Worm (Caenorhabditis elegans) whole organism, L3 larva: Measurements from ENCODE around the gene sec-61.G.
A peak's percentile ranks its signal among the peaks of the same experiment; 100 is the strongest.

Experiments
- R02D3.7 ChIP-seq: fragments of 150-350 bp; optimal IDR thresholded peaks from 2 replicates; lab custom pipeline; 2014; ENCODE audit warnings: missing biosample characterization, missing genetic modification characterization
- ZK546.5 ChIP-seq: sonication (generic microtip); optimal IDR thresholded peaks from 2 replicates; lab custom pipeline; 2017; ENCODE audit warnings: missing biosample characterization, missing genetic modification characterization
- aly-2 ChIP-seq: fragments of 150-350 bp; optimal IDR thresholded peaks from 2 replicates; lab custom pipeline; 2014; ENCODE audit warnings: missing biosample characterization, missing genetic modification characterization
- ama-1 ChIP-seq: fragments of 150-350 bp; optimal IDR thresholded peaks from 2 replicates; lab custom pipeline; 2018
- ceh-16 ChIP-seq: sonication (generic microtip); optimal IDR thresholded peaks from 2 replicates; lab custom pipeline; 2017; ENCODE audit warnings: missing biosample characterization, missing genetic modification characterization
- ceh-28 ChIP-seq: fragments of 150-350 bp; optimal IDR thresholded peaks from 2 replicates; lab custom pipeline; 2014; ENCODE audit warnings: missing biosample characterization, missing genetic modification reagents, missing genetic modification characterization
- ceh-82 ChIP-seq: fragments of 150-350 bp; optimal IDR thresholded peaks from 2 replicates; lab custom pipeline; 2014; ENCODE audit warnings: missing biosample characterization, missing genetic modification characterization
- ceh-9 ChIP-seq: sonication (generic microtip); optimal IDR thresholded peaks from 2 replicates; lab custom pipeline; 2018; ENCODE audit warnings: missing biosample characterization, missing genetic modification characterization
- daf-12 ChIP-seq: fragments of 150-350 bp; optimal IDR thresholded peaks from 2 replicates; lab custom pipeline; 2014; ENCODE audit warnings: missing biosample characterization, missing genetic modification reagents, missing genetic modification characterization
- egl-27 ChIP-seq: sonication (generic microtip); optimal IDR thresholded peaks from 4 replicates; lab custom pipeline; 2017; ENCODE audit warnings: missing biosample characterization, missing genetic modification reagents, missing genetic modification characterization
- egl-5 ChIP-seq: fragments of 150-350 bp; optimal IDR thresholded peaks from 2 replicates; lab custom pipeline; 2017; ENCODE audit warnings: missing biosample characterization, missing genetic modification reagents, missing genetic modification characterization, inconsistent platforms
- elt-1 ChIP-seq: fragments of 150-350 bp; optimal IDR thresholded peaks from 2 replicates; lab custom pipeline; 2014; ENCODE audit warnings: missing biosample characterization, missing genetic modification characterization
- elt-2 ChIP-seq: sonication (generic microtip); optimal IDR thresholded peaks from 2 replicates; lab custom pipeline; 2016; ENCODE audit warnings: missing genetic modification reagents, mild to moderate bottlenecking, missing genetic modification characterization, missing compliant biosample characterization
- elt-3 ChIP-seq, 3 experiments: fragments of 150-350 bp in 1 of 3; sonication (generic microtip) in 2 of 3; optimal IDR thresholded peaks; 2 replicates in 2 of 3; 4 replicates in 1 of 3; lab custom pipeline; 2014 to 2017; ENCODE audit warnings: missing biosample characterization in 3 of 3, missing genetic modification characterization in 3 of 3
- eor-1 ChIP-seq, 2 experiments: fragments of 150-350 bp; optimal IDR thresholded peaks; 2 replicates each; lab custom pipeline; 2014 to 2018; ENCODE audit warnings: missing biosample characterization in 2 of 2, missing genetic modification characterization in 2 of 2
- fkh-10 ChIP-seq: sonication (generic microtip); optimal IDR thresholded peaks from 2 replicates; lab custom pipeline; 2017; ENCODE audit warnings: missing biosample characterization, missing genetic modification reagents, missing genetic modification characterization
- fkh-2 ChIP-seq: fragments of 150-350 bp; optimal IDR thresholded peaks from 2 replicates; lab custom pipeline; 2014; ENCODE audit warnings: missing biosample characterization, missing genetic modification reagents, missing genetic modification characterization
- fos-1 ChIP-seq: fragments of 150-350 bp; optimal IDR thresholded peaks from 2 replicates; lab custom pipeline; 2014; ENCODE audit warnings: missing biosample characterization, missing genetic modification characterization
- hmg-11 ChIP-seq: sonication (generic microtip); optimal IDR thresholded peaks from 2 replicates; lab custom pipeline; 2016; ENCODE audit warnings: missing genetic modification characterization, missing compliant biosample characterization
- jun-1 ChIP-seq: fragments of 150-350 bp; optimal IDR thresholded peaks from 2 replicates; lab custom pipeline; 2014; ENCODE audit warnings: missing biosample characterization, missing genetic modification reagents, missing genetic modification characterization
- lin-15B ChIP-seq: fragments of 150-350 bp; optimal IDR thresholded peaks from 2 replicates; lab custom pipeline; 2014; ENCODE audit warnings: missing biosample characterization, missing genetic modification characterization
- lin-39 ChIP-seq: fragments of 150-350 bp; optimal IDR thresholded peaks from 2 replicates; lab custom pipeline; 2018; ENCODE audit warnings: missing biosample characterization, missing genetic modification reagents, missing genetic modification characterization
- lsy-12 ChIP-seq: sonication (generic microtip); optimal IDR thresholded peaks from 2 replicates; lab custom pipeline; 2016; ENCODE audit warnings: mild to moderate bottlenecking, missing genetic modification characterization, missing compliant biosample characterization
- mdl-1 ChIP-seq: fragments of 150-350 bp; optimal IDR thresholded peaks from 2 replicates; lab custom pipeline; 2014; ENCODE audit warnings: missing biosample characterization, missing genetic modification characterization
- mml-1 ChIP-seq: fragments of 150-350 bp; sonication (generic microtip); optimal IDR thresholded peaks from 3 replicates; lab custom pipeline; 2014; ENCODE audit warnings: missing biosample characterization, missing genetic modification characterization
- nfya-1 ChIP-seq: sonication (generic microtip); optimal IDR thresholded peaks from 2 replicates; lab custom pipeline; 2017; ENCODE audit warnings: missing genetic modification characterization, mild to moderate bottlenecking, missing compliant biosample characterization, antibody characterized with exemption, moderate library complexity; ENCODE audit not compliant: insufficient read depth
- nhr-11 ChIP-seq: fragments of 150-350 bp; optimal IDR thresholded peaks from 2 replicates; lab custom pipeline; 2014; ENCODE audit warnings: missing biosample characterization, missing genetic modification characterization
- nhr-12 ChIP-seq: fragments of 150-350 bp; optimal IDR thresholded peaks from 2 replicates; lab custom pipeline; 2014; ENCODE audit warnings: missing biosample characterization, missing genetic modification characterization
- nhr-23 ChIP-seq: fragments of 150-350 bp; optimal IDR thresholded peaks from 2 replicates; lab custom pipeline; 2014; ENCODE audit warnings: missing biosample characterization, missing genetic modification reagents, missing genetic modification characterization
- nhr-237 ChIP-seq: fragments of 150-350 bp; optimal IDR thresholded peaks from 2 replicates; lab custom pipeline; 2014; ENCODE audit warnings: missing biosample characterization, missing genetic modification characterization
- nhr-25 ChIP-seq: sonication (generic microtip); optimal IDR thresholded peaks from 2 replicates; lab custom pipeline; 2017; ENCODE audit warnings: missing biosample characterization, missing genetic modification characterization
- nhr-28 ChIP-seq: fragments of 150-350 bp; optimal IDR thresholded peaks from 2 replicates; lab custom pipeline; 2014; ENCODE audit warnings: missing biosample characterization, missing genetic modification characterization
- nhr-43 ChIP-seq: sonication (generic microtip); optimal IDR thresholded peaks from 2 replicates; lab custom pipeline; 2016; ENCODE audit warnings: mild to moderate bottlenecking, missing genetic modification characterization, missing compliant biosample characterization; ENCODE audit not compliant: poor library complexity, severe bottlenecking
- nhr-67 ChIP-seq: fragments of 150-350 bp; optimal IDR thresholded peaks from 2 replicates; lab custom pipeline; 2014; ENCODE audit warnings: missing biosample characterization, missing genetic modification characterization
- nhr-76 ChIP-seq: fragments of 150-350 bp; sonication (generic microtip); optimal IDR thresholded peaks from 5 replicates; lab custom pipeline; 2014; ENCODE audit warnings: missing biosample characterization, missing genetic modification characterization
- nhr-77 ChIP-seq: fragments of 150-350 bp; optimal IDR thresholded peaks from 2 replicates; lab custom pipeline; 2014; ENCODE audit warnings: missing biosample characterization, missing genetic modification characterization
- pha-4 ChIP-seq: fragments of 150-350 bp; optimal IDR thresholded peaks from 2 replicates; lab custom pipeline; 2014; ENCODE audit warnings: missing biosample characterization, missing genetic modification reagents, missing genetic modification characterization
- pqm-1 ChIP-seq: fragments of 150-350 bp; optimal IDR thresholded peaks from 2 replicates; lab custom pipeline; 2017; ENCODE audit warnings: missing biosample characterization, missing genetic modification characterization, inconsistent platforms
- sea-2 ChIP-seq: fragments of 150-350 bp; sonication (generic microtip); optimal IDR thresholded peaks from 4 replicates; lab custom pipeline; 2014; ENCODE audit warnings: missing biosample characterization, missing genetic modification reagents, missing genetic modification characterization
- skn-1 ChIP-seq: fragments of 150-350 bp; optimal IDR thresholded peaks from 2 replicates; lab custom pipeline; 2014; ENCODE audit warnings: missing biosample characterization, missing genetic modification characterization
- snpc-4 ChIP-seq: fragments of 150-350 bp; optimal IDR thresholded peaks from 2 replicates; lab custom pipeline; 2014; ENCODE audit warnings: missing biosample characterization, missing genetic modification characterization
- tbx-2 ChIP-seq: sonication (generic microtip); optimal IDR thresholded peaks from 2 replicates; lab custom pipeline; 2016; ENCODE audit warnings: mild to moderate bottlenecking, missing genetic modification characterization, missing compliant biosample characterization
- unc-39 ChIP-seq: sonication (generic microtip); optimal IDR thresholded peaks from 4 replicates; lab custom pipeline; 2017; ENCODE audit warnings: missing biosample characterization, missing genetic modification characterization
- unc-62 ChIP-seq: fragments of 150-350 bp; sonication (generic microtip); optimal IDR thresholded peaks from 4 replicates; lab custom pipeline; 2014; ENCODE audit warnings: missing biosample characterization, missing genetic modification reagents, missing genetic modification characterization
- zag-1 ChIP-seq: fragments of 150-350 bp; optimal IDR thresholded peaks from 2 replicates; lab custom pipeline; 2014; ENCODE audit warnings: missing biosample characterization, missing genetic modification characterization
- ztf-11 ChIP-seq: fragments of 150-350 bp; optimal IDR thresholded peaks from 2 replicates; lab custom pipeline; 2014; ENCODE audit warnings: missing biosample characterization, missing genetic modification characterization
- ztf-4 ChIP-seq: fragments of 150-350 bp; optimal IDR thresholded peaks from 2 replicates; lab custom pipeline; 2014; ENCODE audit warnings: missing biosample characterization, missing genetic modification characterization

sec-61.G gene

DNA sequence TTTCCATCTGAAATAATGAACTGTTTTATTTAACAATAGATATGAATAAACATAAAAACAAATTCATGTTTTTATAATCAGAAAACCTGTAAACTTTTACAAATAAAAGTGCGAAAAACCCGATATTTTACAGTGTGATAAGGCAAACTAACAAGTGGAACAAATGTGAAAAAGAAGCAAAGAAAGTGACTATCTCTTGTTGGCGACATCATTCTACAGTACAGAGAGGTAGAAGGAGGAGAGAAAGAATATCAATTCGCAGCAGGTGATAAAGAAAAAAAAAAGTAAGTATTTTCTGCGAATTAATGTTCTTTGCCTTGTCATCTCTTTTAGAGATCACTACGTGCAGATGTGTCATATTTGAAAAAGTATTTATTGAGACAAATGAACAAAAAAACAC, 37.2 kb downstream of the sec-61.G start:
- no peak for TF ChIP-seq lsy-12 (tag; lab: Kevin White, UChicago)
- no peak for TF ChIP-seq tbx-2
- no peak for TF ChIP-seq ceh-82
- TF ChIP-seq ama-1 (lab: Kevin White, UChicago) = no peak
- TF ChIP-seq lin-39 (tag; lab: Kevin White, UChicago) = no peak
- no peak for TF ChIP-seq egl-5 (tag; lab: Kevin White, UChicago)
- TF ChIP-seq egl-27 (tag; lab: Kevin White, UChicago) = no peak
- no peak for TF ChIP-seq ceh-28 (tag; lab: Kevin White, UChicago)
- no peak for TF ChIP-seq nhr-67 (tag; lab: Kevin White, UChicago)
- TF ChIP-seq pha-4 (tag; lab: Kevin White, UChicago) = no peak
- no peak for TF ChIP-seq snpc-4 (tag; lab: Kevin White, UChicago)
- TF ChIP-seq zag-1 = no peak
- no peak for TF ChIP-seq nhr-12
- TF ChIP-seq nhr-25 (tag; lab: Kevin White, UChicago) = peak; percentile 33
- no peak for TF ChIP-seq ceh-16 (tag; lab: Kevin White, UChicago)
- TF ChIP-seq mml-1 = no peak
- TF ChIP-seq ztf-11 (tag; lab: Kevin White, UChicago) = no peak
- TF ChIP-seq ZK546.5 (tag; lab: Kevin White, UChicago) = no peak
- TF ChIP-seq ceh-9 = no peak
- TF ChIP-seq jun-1 (tag; lab: Kevin White, UChicago) = no peak
- no peak for TF ChIP-seq nfya-1 (tag; lab: Kevin White, UChicago)
- TF ChIP-seq unc-62 (GFP tag; lab: Kevin White, UChicago) = no peak
- no peak for TF ChIP-seq skn-1 (tag; lab: Kevin White, UChicago)
- TF ChIP-seq daf-12 (tag; lab: Kevin White, UChicago) = no peak
- TF ChIP-seq nhr-237 (tag; lab: Kevin White, UChicago) = no peak
- TF ChIP-seq pqm-1 = peak; percentile 88
- TF ChIP-seq elt-1 (tag; lab: Kevin White, UChicago) = no peak
- no peak for TF ChIP-seq unc-39 (tag; lab: Kevin White, UChicago)
- TF ChIP-seq nhr-43 = peak; percentile 35
- no peak for TF ChIP-seq sea-2 (GFP tag; lab: Kevin White, UChicago)
- TF ChIP-seq elt-3 (tag; optimal IDR thresholded peaks at IDR 0.05; lab: Kevin White, UChicago) = peak in 2 of 3 experiments; percentile 44 to 46
- no peak for TF ChIP-seq aly-2 (tag; lab: Kevin White, UChicago)
- TF ChIP-seq elt-2 = peak; percentile 72
- TF ChIP-seq fkh-2 (tag; lab: Kevin White, UChicago) = no peak
- no peak for TF ChIP-seq fkh-10 (GFP tag; lab: Kevin White, UChicago)
- TF ChIP-seq eor-1 (tag; optimal IDR thresholded peaks at IDR 0.05; lab: Kevin White, UChicago) = no peak
- TF ChIP-seq hmg-11 (tag; lab: Kevin White, UChicago) = no peak
- no peak for TF ChIP-seq nhr-28 (tag; lab: Kevin White, UChicago)
- TF ChIP-seq ztf-4 (tag; lab: Kevin White, UChicago) = no peak
- TF ChIP-seq R02D3.7 (tag; lab: Kevin White, UChicago) = no peak
- no peak for TF ChIP-seq nhr-76
- TF ChIP-seq lin-15B (tag; lab: Kevin White, UChicago) = no peak
- no peak for TF ChIP-seq fos-1 (tag; lab: Kevin White, UChicago)
- TF ChIP-seq nhr-23 = peak; percentile 32
- peak; percentile 33 for TF ChIP-seq mdl-1 (tag; lab: Kevin White, UChicago)
- no peak for TF ChIP-seq nhr-11 (tag; lab: Kevin White, UChicago)
- no peak for TF ChIP-seq nhr-77 (tag; lab: Kevin White, UChicago)
